Fruit fly (Drosophila melanogaster): ENCODE results near the gene DhpD.

dm6 chr3R:4236534-4236933 lies 7.5 kb upstream of the DhpD start:
- no peak for TF ChIP-seq usp (GFP tag; optimal IDR thresholded peaks at IDR 0.05)
- TF ChIP-seq pan (optimal IDR thresholded peaks at IDR 0.05) = no peak
